Worm (Caenorhabditis elegans) whole organism, young adult: ENCODE measurements around the gene ccz-1.

Experiments used
- akir-1 ChIP-seq: fragments of 200-800 bp; sonication (Bioruptor generic); optimal IDR thresholded peaks from 2 replicates; lab custom pipeline; 2018; ENCODE audit warnings: mild to moderate bottlenecking, missing genetic modification characterization, moderate library complexity, missing compliant biosample characterization
- lag-1 ChIP-seq: fragments of 200-800 bp; sonication (Bioruptor generic); IDR thresholded peaks from 2 replicates; pipeline ENCODE4 v1.3.6; 2022; ENCODE audit warnings: missing genetic modification reagents, missing genetic modification characterization, missing compliant biosample characterization
- pha-4 ChIP-seq: fragments of 150-350 bp; sonication (generic microtip); optimal IDR thresholded peaks from 2 replicates; lab custom pipeline; 2014; ENCODE audit warnings: missing biosample characterization, missing genetic modification reagents, missing genetic modification characterization

- no peak for TF ChIP-seq akir-1 (GFP tag; lab: Kevin White, UChicago)
- TF ChIP-seq pha-4 (tag; lab: Kevin White, UChicago): no peak
- TF ChIP-seq lag-1: no peak
Measured at ce11 chrV:13668337-13668736, 10.3 kb upstream of the ccz-1 start.
